Worm (Caenorhabditis elegans) whole organism, L3 larva: ENCODE results near the gene F58E6.8.

Experiments used
- egl-27 ChIP-seq: sonication (generic microtip); optimal IDR thresholded peaks from 4 replicates; lab custom pipeline; 2017; ENCODE audit warnings: missing biosample characterization, missing genetic modification reagents, missing genetic modification characterization
- eor-1 ChIP-seq, 2 experiments: fragments of 150-350 bp; optimal IDR thresholded peaks; 2 replicates each; lab custom pipeline; 2014 to 2018; ENCODE audit warnings: missing biosample characterization in 2 of 2, missing genetic modification characterization in 2 of 2
- fos-1 ChIP-seq: fragments of 150-350 bp; optimal IDR thresholded peaks from 2 replicates; lab custom pipeline; 2014; ENCODE audit warnings: missing biosample characterization, missing genetic modification characterization
- jun-1 ChIP-seq: fragments of 150-350 bp; optimal IDR thresholded peaks from 2 replicates; lab custom pipeline; 2014; ENCODE audit warnings: missing biosample characterization, missing genetic modification reagents, missing genetic modification characterization
- lin-15B ChIP-seq: fragments of 150-350 bp; optimal IDR thresholded peaks from 2 replicates; lab custom pipeline; 2014; ENCODE audit warnings: missing biosample characterization, missing genetic modification characterization
- nfya-1 ChIP-seq: sonication (generic microtip); optimal IDR thresholded peaks from 2 replicates; lab custom pipeline; 2017; ENCODE audit warnings: missing genetic modification characterization, mild to moderate bottlenecking, missing compliant biosample characterization, antibody characterized with exemption, moderate library complexity; ENCODE audit not compliant: insufficient read depth
- nhr-28 ChIP-seq: fragments of 150-350 bp; optimal IDR thresholded peaks from 2 replicates; lab custom pipeline; 2014; ENCODE audit warnings: missing biosample characterization, missing genetic modification characterization
- nhr-67 ChIP-seq: fragments of 150-350 bp; optimal IDR thresholded peaks from 2 replicates; lab custom pipeline; 2014; ENCODE audit warnings: missing biosample characterization, missing genetic modification characterization
- ztf-11 ChIP-seq: fragments of 150-350 bp; optimal IDR thresholded peaks from 2 replicates; lab custom pipeline; 2014; ENCODE audit warnings: missing biosample characterization, missing genetic modification characterization

ce11 chrV:9737287-9737686, 18.3 kb downstream of the F58E6.8 start, which contains the start of gene aqp-4:
- TF ChIP-seq fos-1 (tag; lab: Kevin White, UChicago) (no peak), nhr-28 (no peak), jun-1 (tag; lab: Kevin White, UChicago) (no peak), egl-27 (no peak), lin-15B (tag; lab: Kevin White, UChicago) (no peak), nfya-1 (no peak), nhr-67 (tag; lab: Kevin White, UChicago) (no peak), eor-1 (tag; optimal IDR thresholded peaks at IDR 0.05; lab: Kevin White, UChicago) (no peak), ztf-11 (no peak)
